Worm (Caenorhabditis elegans): ENCODE data around the gene cnk-1.

The cnk-1 gene

DNA sequence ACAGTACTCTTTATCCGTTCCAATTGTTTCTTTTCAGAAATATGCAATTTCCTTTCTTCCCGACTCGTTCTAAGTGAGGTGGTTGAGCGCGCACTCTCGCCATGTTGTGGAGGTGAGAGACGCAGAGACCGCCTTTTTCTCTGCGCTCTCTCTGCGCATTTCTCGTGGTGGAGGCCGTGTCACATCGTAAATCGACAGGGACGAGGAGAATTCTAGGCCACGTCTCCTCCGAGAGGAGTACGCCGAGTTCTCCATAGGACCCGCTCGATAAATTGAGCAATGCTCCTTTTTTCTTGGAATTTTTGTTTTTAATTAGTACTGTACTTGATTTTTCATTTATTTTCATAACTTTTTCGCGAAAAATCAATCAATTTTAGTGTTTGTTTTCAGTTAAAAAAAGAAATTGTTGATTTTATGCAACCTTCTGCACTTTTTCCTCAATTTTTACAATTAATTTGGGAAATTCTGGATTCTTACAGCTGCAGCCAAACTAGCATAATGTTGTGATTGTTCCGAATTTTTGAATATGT, at the start of gene cnk-1:
TSS of gene cnk-1 (plus strand) at position 480 of the 530 bp plus-strand sequence.
- no peak for TF ChIP-seq nhr-76 (tag; optimal IDR thresholded peaks at IDR 0.05)
- TF ChIP-seq C04F5.9 (tag; optimal IDR thresholded peaks at IDR 0.05) = peak; percentile 76
- peak; percentile 57 to 71 (median 65) for TF ChIP-seq dpl-1 (GFP tag; optimal IDR thresholded peaks at IDR 0.05)
- peak; percentile 96 for TF ChIP-seq nhr-47 (tag; optimal IDR thresholded peaks at IDR 0.05)
- no peak for TF ChIP-seq unc-130 (tag; optimal IDR thresholded peaks at IDR 0.05)
- TF ChIP-seq ztf-11 (tag; optimal IDR thresholded peaks at IDR 0.05) = peak in 1 of 2 experiments; percentile 90
- TF ChIP-seq sup-37 (GFP tag; optimal IDR thresholded peaks at IDR 0.05) = peak; percentile 48
- peak; percentile 93 for TF ChIP-seq fkh-4 (tag; optimal IDR thresholded peaks at IDR 0.05; ENCODE audit: borderline replicate concordance)
- TF ChIP-seq mep-1 (tag; optimal IDR thresholded peaks at IDR 0.05) = peak; percentile 43
- peak; percentile 90 for TF ChIP-seq nhr-85 (tag)
- no peak for TF ChIP-seq ama-1 (optimal IDR thresholded peaks at IDR 0.05)
- peak; percentile 87 for TF ChIP-seq dsc-1 (tag; optimal IDR thresholded peaks at IDR 0.05)
- TF ChIP-seq skn-1 (tag; optimal IDR thresholded peaks at IDR 0.05) = peak; percentile 16
- peak; percentile 86 for TF ChIP-seq ceh-63 (GFP tag; optimal IDR thresholded peaks at IDR 0.05)
- no peak for TF ChIP-seq nhr-84 (tag; optimal IDR thresholded peaks at IDR 0.05)
- peak; percentile 66 to 68 for TF ChIP-seq lsy-2 (tag; optimal IDR thresholded peaks at IDR 0.05)
- no peak for TF ChIP-seq lin-39 (tag; optimal IDR thresholded peaks at IDR 0.05)
- peak; percentile 7 for TF ChIP-seq efl-3 (GFP tag; optimal IDR thresholded peaks at IDR 0.05)
- peak; percentile 87 for TF ChIP-seq unc-86 (tag; optimal IDR thresholded peaks at IDR 0.05)
- TF ChIP-seq fkh-8 (tag; optimal IDR thresholded peaks at IDR 0.05) = peak; percentile 87
- TF ChIP-seq pax-3 (tag; optimal IDR thresholded peaks at IDR 0.05) = peak; percentile 87
- peak; percentile 93 for TF ChIP-seq nhr-71 (tag; optimal IDR thresholded peaks at IDR 0.05)
- peak; percentile 94 for TF ChIP-seq tbx-2 (tag; optimal IDR thresholded peaks at IDR 0.05)
- TF ChIP-seq vab-15 (tag; optimal IDR thresholded peaks at IDR 0.05) = peak; percentile 72
- no peak for TF ChIP-seq egl-27 (tag; optimal IDR thresholded peaks at IDR 0.05)
- peak; percentile 57; the same call in 1 of the 2 replicates for TF ChIP-seq ets-5 (GFP tag; IDR thresholded peaks at IDR 0.05)
- no peak for TF ChIP-seq ces-1 (GFP tag; optimal IDR thresholded peaks at IDR 0.05)
- peak; percentile 50 for TF ChIP-seq nhr-77 (tag; optimal IDR thresholded peaks at IDR 0.05)
- peak; percentile 98 for TF ChIP-seq isw-1 (GFP tag; IDR thresholded peaks at IDR 0.05)
- peak; percentile 77 for TF ChIP-seq nhr-20 (tag; optimal IDR thresholded peaks at IDR 0.05)
- no peak for TF ChIP-seq hlh-4 (tag; optimal IDR thresholded peaks at IDR 0.05)
- no peak for TF ChIP-seq C16A3.4 (tag; optimal IDR thresholded peaks at IDR 0.05)
- TF ChIP-seq sox-4 (tag; optimal IDR thresholded peaks at IDR 0.05) = peak; percentile 88
- no peak for TF ChIP-seq ztf-4 (tag; optimal IDR thresholded peaks at IDR 0.05)
- peak; percentile 40 for TF ChIP-seq elt-2 (tag; optimal IDR thresholded peaks at IDR 0.05)
- peak; percentile 80 for TF ChIP-seq xbp-1 (tag; optimal IDR thresholded peaks at IDR 0.05)
- TF ChIP-seq grh-1 (GFP tag; IDR thresholded peaks at IDR 0.05) = peak; percentile 96
- TF ChIP-seq elt-3 (tag; optimal IDR thresholded peaks at IDR 0.05) = no peak
- peak; percentile 83 for TF ChIP-seq swsn-7 (tag; optimal IDR thresholded peaks at IDR 0.05)
- peak; percentile 93 for TF ChIP-seq nhr-90 (tag; optimal IDR thresholded peaks at IDR 0.05; ENCODE audit: poor library complexity)
- no peak for TF ChIP-seq nhr-11 (tag; optimal IDR thresholded peaks at IDR 0.05)
- no peak for TF ChIP-seq zag-1 (tag; optimal IDR thresholded peaks at IDR 0.05)
- peak; percentile 32 for TF ChIP-seq zip-4 (GFP tag; optimal IDR thresholded peaks at IDR 0.05)
- TF ChIP-seq fkh-10 (GFP tag; optimal IDR thresholded peaks at IDR 0.05) = no peak
- TF ChIP-seq snu-23 (GFP tag; optimal IDR thresholded peaks at IDR 0.05) = peak; percentile 88
- TF ChIP-seq irx-1 (tag; optimal IDR thresholded peaks at IDR 0.05) = peak; percentile 86
- no peak for TF ChIP-seq mef-2 (tag; optimal IDR thresholded peaks at IDR 0.05)
- TF ChIP-seq mab-9 (GFP tag; IDR thresholded peaks at IDR 0.05) = peak; percentile 99
- TF ChIP-seq hlh-17 (GFP tag; optimal IDR thresholded peaks at IDR 0.05; ENCODE audit: borderline replicate concordance) = no peak
- TF ChIP-seq F16B12.6 (tag; optimal IDR thresholded peaks at IDR 0.05) = peak; percentile 40
- peak; percentile 83 for TF ChIP-seq lin-15B (tag; optimal IDR thresholded peaks at IDR 0.05)
- peak; percentile 93 for TF ChIP-seq lir-3 (tag; optimal IDR thresholded peaks at IDR 0.05; ENCODE audit: poor library complexity)
- no peak for TF ChIP-seq aha-1 (tag; optimal IDR thresholded peaks at IDR 0.05)

All from whole organism, L1 larva.